Fruit fly (Drosophila melanogaster) whole organism, prepupa: ENCODE measurements around the gene Rsf1.

Source experiments
- CG10631 ChIP-seq: fragments of 200-800 bp; sonication (Bioruptor generic); optimal IDR thresholded peaks from 2 replicates; lab custom pipeline; 2016; ENCODE audit warnings: missing biosample characterization, missing genetic modification characterization
- net ChIP-seq: fragments of 200-800 bp; sonication (Bioruptor generic); optimal IDR thresholded peaks from 3 replicates; lab custom pipeline; 2016; ENCODE audit warnings: missing biosample characterization, missing genetic modification characterization

DNA sequence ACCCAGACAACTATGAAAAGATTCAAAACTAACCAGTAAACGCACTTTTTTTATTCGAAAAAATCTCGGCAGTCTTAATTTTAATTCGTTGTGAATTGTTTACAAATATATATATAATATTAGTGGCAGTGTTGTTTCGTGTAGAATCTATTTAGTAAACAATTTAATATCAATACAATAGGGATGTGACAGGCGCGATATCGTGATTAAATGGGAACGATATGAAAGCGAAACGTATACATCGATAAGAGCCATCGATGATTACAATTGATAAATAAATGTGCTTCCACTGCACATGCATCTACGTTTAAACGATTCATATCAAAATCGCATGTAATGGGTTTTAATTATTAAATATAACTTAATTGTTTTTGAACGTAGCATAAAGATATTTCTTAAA is 14.0 kb upstream of the Rsf1 start:
- no peak for TF ChIP-seq net
- no peak for TF ChIP-seq CG10631 (GFP tag; lab: Kevin White, UChicago)
